Worm (Caenorhabditis elegans) whole organism, young adult: ENCODE data around the gene C29E4.17.

Source experiments
- attf-6 ChIP-seq: fragments of 200-800 bp; sonication (Bioruptor generic); IDR thresholded peaks from 2 replicates; pipeline ENCODE4 v1.3.6; 2022; ENCODE audit warnings: missing genetic modification reagents, missing genetic modification characterization, missing compliant biosample characterization
- chd-7 ChIP-seq: sonication (generic microtip); optimal IDR thresholded peaks from 2 replicates; lab custom pipeline; 2016; ENCODE audit warnings: mild to moderate bottlenecking, missing genetic modification characterization, moderate library complexity, missing compliant biosample characterization
- dpl-1 ChIP-seq: fragments of 150-350 bp; optimal IDR thresholded peaks from 2 replicates; lab custom pipeline; 2014; ENCODE audit warnings: missing biosample characterization, missing genetic modification reagents, missing genetic modification characterization
- fkh-3 ChIP-seq: sonication (generic microtip); optimal IDR thresholded peaks from 2 replicates; lab custom pipeline; 2016; ENCODE audit warnings: mild to moderate bottlenecking, missing genetic modification characterization, missing compliant biosample characterization
- him-1 ChIP-seq: sonication (generic microtip); optimal IDR thresholded peaks from 2 replicates; lab custom pipeline; 2016; ENCODE audit warnings: missing genotype, missing genetic modification reagents, missing genetic modification characterization, missing compliant biosample characterization
- lin-35 ChIP-seq, 3 experiments: fragments of 150-350 bp in 2 of 3; sonication (generic microtip) in 1 of 3; optimal IDR thresholded peaks; 2 replicates each; lab custom pipeline; 2014 to 2018; ENCODE audit warnings: missing biosample characterization in 3 of 3, missing genetic modification characterization in 3 of 3, missing genetic modification reagents in 3 of 3
- mxl-1 ChIP-seq: sonication (generic microtip); optimal IDR thresholded peaks from 2 replicates; lab custom pipeline; 2016; ENCODE audit warnings: missing genetic modification characterization, missing compliant biosample characterization
- pha-4 ChIP-seq: fragments of 150-350 bp; sonication (generic microtip); optimal IDR thresholded peaks from 2 replicates; lab custom pipeline; 2014; ENCODE audit warnings: missing biosample characterization, missing genetic modification reagents, missing genetic modification characterization
- repo-1 ChIP-seq: sonication (generic microtip); optimal IDR thresholded peaks from 2 replicates; lab custom pipeline; 2017; ENCODE audit warnings: mild to moderate bottlenecking, missing genetic modification characterization, missing compliant biosample characterization
- snpc-4 ChIP-seq, 5 experiments: fragments of 150-350 bp in 1 of 5; sonication (generic microtip) in 4 of 5; optimal IDR thresholded peaks; 2 replicates each; lab custom pipeline; 2014 to 2018; ENCODE audit warnings: missing genetic modification characterization in 5 of 5, missing biosample characterization in 3 of 5, antibody characterized with exemption in 2 of 5, mild to moderate bottlenecking in 2 of 5, missing compliant biosample characterization in 2 of 5, missing genotype in 2 of 5, moderate library complexity in 2 of 5, missing genetic modification reagents in 1 of 5
- tbp1 ChIP-seq: fragments of 200-800 bp; sonication (Bioruptor generic); optimal IDR thresholded peaks from 2 replicates; lab custom pipeline; 2018; ENCODE audit warnings: mild to moderate bottlenecking, missing genetic modification characterization, missing compliant biosample characterization
- unc-130 ChIP-seq: sonication (generic microtip); optimal IDR thresholded peaks from 2 replicates; lab custom pipeline; 2016; ENCODE audit warnings: missing genetic modification reagents, missing genetic modification characterization, missing compliant biosample characterization
- zim-3 ChIP-seq: sonication (generic microtip); optimal IDR thresholded peaks from 2 replicates; lab custom pipeline; 2017; ENCODE audit warnings: mild to moderate bottlenecking, missing genetic modification characterization, moderate library complexity, missing compliant biosample characterization

DNA sequence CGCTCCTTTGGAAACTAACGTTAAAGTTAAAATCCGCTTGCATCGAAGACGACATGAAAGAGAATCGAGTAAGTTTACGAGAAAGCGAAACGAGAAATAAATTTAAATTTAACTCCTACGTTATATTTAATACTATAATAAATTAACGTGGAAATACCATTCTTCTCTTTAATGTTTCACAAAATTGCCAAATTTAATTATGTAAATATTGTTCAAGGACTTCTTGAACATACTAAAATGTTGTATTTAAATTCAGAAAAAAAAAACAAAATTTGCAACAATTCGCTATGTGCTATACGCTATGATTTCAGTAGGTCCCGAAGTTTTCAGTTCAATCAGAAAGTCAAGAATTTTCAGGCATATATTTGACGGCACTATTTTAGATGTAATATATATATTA lies 25.4 kb upstream of the C29E4.17 start, which contains the start of gene ZK688.10:
- TF ChIP-seq attf-6 (no peak), him-1 (tag; lab: Kevin White, UChicago) (no peak), tbp1 (GFP tag; lab: Kevin White, UChicago) (no peak), repo-1 (tag; lab: Kevin White, UChicago) (no peak), mxl-1 (tag; lab: Kevin White, UChicago) (no peak), lin-35 (GFP tag; optimal IDR thresholded peaks at IDR 0.05; lab: Kevin White, UChicago) (no peak), dpl-1 (GFP tag; lab: Kevin White, UChicago) (no peak), snpc-4 (GFP tag; optimal IDR thresholded peaks at IDR 0.05; lab: Kevin White, UChicago) (no peak), snpc-4 (tag; optimal IDR thresholded peaks at IDR 0.05; lab: Kevin White, UChicago) (no peak), pha-4 (tag; lab: Kevin White, UChicago) (no peak), unc-130 (GFP tag; lab: Kevin White, UChicago) (no peak), zim-3 (no peak), fkh-3 (tag; lab: Kevin White, UChicago) (no peak), chd-7 (tag; lab: Kevin White, UChicago) (no peak)
